Worm (Caenorhabditis elegans) whole organism, midembryonic: ENCODE results near the gene gly-7.

ENCODE experiments used
- T22C8.4 ChIP-seq: fragments of 200-800 bp; sonication (Bioruptor generic); IDR thresholded peaks from 2 replicates; pipeline ENCODE4 v1.3.6; 2022; ENCODE audit warnings: missing genetic modification characterization, missing compliant biosample characterization
- cog-1 ChIP-seq: sonication (generic microtip); optimal IDR thresholded peaks from 2 replicates; lab custom pipeline; 2016; ENCODE audit warnings: missing genetic modification characterization, missing compliant biosample characterization
- flt-1 ChIP-seq: fragments of 200-800 bp; sonication (Bioruptor generic); IDR thresholded peaks from 2 replicates; pipeline ENCODE4 v1.3.6; 2022; ENCODE audit warnings: missing genetic modification characterization, missing compliant biosample characterization
- klf-2 ChIP-seq: fragments of 200-800 bp; sonication (Bioruptor generic); conservative IDR thresholded peaks from 2 replicates; pipeline ENCODE4 v1.3.6; 2022; ENCODE audit warnings: missing genetic modification reagents, missing genetic modification characterization, missing compliant biosample characterization
- ztf-23 ChIP-seq: fragments of 200-800 bp; sonication (Bioruptor generic); IDR thresholded peaks from 2 replicates; pipeline ENCODE4 v1.3.6; 2022; ENCODE audit warnings: missing genetic modification reagents, missing genetic modification characterization, missing compliant biosample characterization
- ztf-29 ChIP-seq: fragments of 200-800 bp; sonication (Bioruptor generic); IDR thresholded peaks from 2 replicates; pipeline ENCODE4 v1.3.6; 2022; ENCODE audit warnings: missing genetic modification reagents, missing genetic modification characterization, missing compliant biosample characterization

ce11 chrV:1779136-1779535, 42.0 kb downstream of the gly-7 start, which contains the start of gene F36H9.4:
- TF ChIP-seq cog-1 (no peak), klf-2 (GFP tag; lab: Robert Waterston, UW) (no peak), flt-1 (no peak), ztf-23 (GFP tag; lab: Robert Waterston, UW) (no peak), T22C8.4 (GFP tag; lab: Robert Waterston, UW) (no peak), ztf-29 (GFP tag; lab: Robert Waterston, UW) (no peak)
